Worm (Caenorhabditis elegans) whole organism, L1 larva: ENCODE data around the gene acs-14.

Experiments used
- C16A3.4 ChIP-seq: fragments of 150-350 bp; optimal IDR thresholded peaks from 2 replicates; lab custom pipeline; 2014; ENCODE audit warnings: missing biosample characterization, missing genetic modification characterization
- C34B4.2 ChIP-seq: sonication (generic microtip); optimal IDR thresholded peaks from 2 replicates; lab custom pipeline; 2017; ENCODE audit warnings: mild to moderate bottlenecking, missing genetic modification characterization, missing compliant biosample characterization
- Y116A8C.19 ChIP-seq: sonication (generic microtip); optimal IDR thresholded peaks from 2 replicates; lab custom pipeline; 2016; ENCODE audit warnings: missing compliant biosample characterization, missing genetic modification characterization, borderline replicate concordance
- aly-2 ChIP-seq: fragments of 150-350 bp; optimal IDR thresholded peaks from 2 replicates; lab custom pipeline; 2014; ENCODE audit warnings: missing biosample characterization, missing genetic modification characterization
- ama-1 ChIP-seq: fragments of 150-350 bp; optimal IDR thresholded peaks from 2 replicates; lab custom pipeline; 2014
- ceh-63 ChIP-seq: fragments of 200-800 bp; sonication (Bioruptor generic); optimal IDR thresholded peaks from 2 replicates; lab custom pipeline; 2018; ENCODE audit warnings: mild to moderate bottlenecking, missing genetic modification characterization, missing compliant biosample characterization
- ceh-8 ChIP-seq: fragments of 200-800 bp; sonication (Bioruptor generic); optimal IDR thresholded peaks from 2 replicates; lab custom pipeline; 2018; ENCODE audit warnings: mild to moderate bottlenecking, missing genetic modification characterization, moderate library complexity, missing compliant biosample characterization
- ceh-82 ChIP-seq, 3 experiments: fragments of 150-350 bp in 1 of 3; sonication (generic microtip) in 2 of 3; optimal IDR thresholded peaks; 2 replicates each; lab custom pipeline; 2014 to 2017; ENCODE audit warnings: missing biosample characterization in 3 of 3, missing genetic modification characterization in 3 of 3
- ceh-88 ChIP-seq: fragments of 200-800 bp; sonication (Bioruptor generic); IDR thresholded peaks from 2 replicates; pipeline ENCODE4 v1.3.6; 2022; ENCODE audit warnings: missing genetic modification characterization, missing compliant biosample characterization
- ces-1 ChIP-seq: fragments of 150-350 bp; optimal IDR thresholded peaks from 2 replicates; lab custom pipeline; 2014; ENCODE audit warnings: missing biosample characterization, missing genetic modification reagents, missing genetic modification characterization
- dsc-1 ChIP-seq: sonication (generic microtip); optimal IDR thresholded peaks from 2 replicates; lab custom pipeline; 2016; ENCODE audit warnings: mild to moderate bottlenecking, missing genetic modification characterization, missing compliant biosample characterization
- efl-3 ChIP-seq: fragments of 200-800 bp; sonication (Bioruptor generic); optimal IDR thresholded peaks from 2 replicates; lab custom pipeline; 2018; ENCODE audit warnings: mild to moderate bottlenecking, missing genetic modification characterization, missing compliant biosample characterization
- egl-13 ChIP-seq: sonication (generic microtip); optimal IDR thresholded peaks from 2 replicates; lab custom pipeline; 2016; ENCODE audit warnings: missing genotype, missing genetic modification reagents, missing genetic modification characterization, missing compliant biosample characterization
- egl-27 ChIP-seq, 2 experiments: fragments of 150-350 bp in 1 of 2; sonication (generic microtip); optimal IDR thresholded peaks; 3 replicates each; lab custom pipeline; 2017 to 2018; ENCODE audit warnings: missing biosample characterization in 2 of 2, missing genetic modification characterization in 2 of 2, missing genetic modification reagents in 2 of 2
- fkh-10 ChIP-seq: sonication (generic microtip); optimal IDR thresholded peaks from 2 replicates; lab custom pipeline; 2017; ENCODE audit warnings: missing biosample characterization, missing genetic modification reagents, missing genetic modification characterization
- fos-1 ChIP-seq: fragments of 150-350 bp; optimal IDR thresholded peaks from 2 replicates; lab custom pipeline; 2014; ENCODE audit warnings: missing biosample characterization, missing genetic modification characterization
- hlh-17 ChIP-seq: fragments of 200-800 bp; sonication (Bioruptor generic); optimal IDR thresholded peaks from 2 replicates; lab custom pipeline; 2018; ENCODE audit warnings: missing genetic modification characterization, mild to moderate bottlenecking, missing compliant biosample characterization, moderate library complexity, borderline replicate concordance
- hpl-2 ChIP-seq: fragments of 150-350 bp; optimal IDR thresholded peaks from 2 replicates; lab custom pipeline; 2014; ENCODE audit warnings: missing biosample characterization, missing genetic modification reagents, missing genetic modification characterization
- irx-1 ChIP-seq: sonication (generic microtip); optimal IDR thresholded peaks from 2 replicates; lab custom pipeline; 2016; ENCODE audit warnings: missing genetic modification characterization, missing compliant biosample characterization
- jun-1 ChIP-seq: fragments of 150-350 bp; optimal IDR thresholded peaks from 2 replicates; lab custom pipeline; 2014; ENCODE audit warnings: missing biosample characterization, missing genetic modification reagents, missing genetic modification characterization
- lin-13 ChIP-seq: fragments of 150-350 bp; optimal IDR thresholded peaks from 2 replicates; lab custom pipeline; 2014; ENCODE audit warnings: missing biosample characterization, missing genetic modification reagents, missing genetic modification characterization
- lin-15B ChIP-seq: fragments of 150-350 bp; sonication (generic microtip); optimal IDR thresholded peaks from 3 replicates; lab custom pipeline; 2014; ENCODE audit warnings: missing biosample characterization, missing genetic modification characterization
- lin-35 ChIP-seq, 2 experiments: fragments of 150-350 bp; optimal IDR thresholded peaks; 2 replicates each; lab custom pipeline; 2014; ENCODE audit warnings: missing biosample characterization in 2 of 2, missing genetic modification characterization in 2 of 2, missing genetic modification reagents in 2 of 2
- lin-39 ChIP-seq: fragments of 150-350 bp; optimal IDR thresholded peaks from 2 replicates; lab custom pipeline; 2014; ENCODE audit warnings: missing biosample characterization, missing genetic modification reagents, missing genetic modification characterization
- mdl-1 ChIP-seq, 2 experiments: fragments of 150-350 bp; optimal IDR thresholded peaks; 2 replicates each; lab custom pipeline; 2014 to 2017; ENCODE audit warnings: missing biosample characterization in 2 of 2, missing genetic modification characterization in 2 of 2, inconsistent platforms in 1 of 2
- mep-1 ChIP-seq: fragments of 150-350 bp; optimal IDR thresholded peaks from 2 replicates; lab custom pipeline; 2014; ENCODE audit warnings: missing biosample characterization, missing genetic modification characterization
- nhr-11 ChIP-seq: fragments of 150-350 bp; optimal IDR thresholded peaks from 2 replicates; lab custom pipeline; 2014; ENCODE audit warnings: missing biosample characterization, missing genetic modification characterization
- nhr-12 ChIP-seq: sonication (generic microtip); optimal IDR thresholded peaks from 2 replicates; lab custom pipeline; 2017; ENCODE audit warnings: missing biosample characterization, missing genetic modification characterization
- nhr-237 ChIP-seq: fragments of 150-350 bp; optimal IDR thresholded peaks from 2 replicates; lab custom pipeline; 2014; ENCODE audit warnings: missing biosample characterization, missing genetic modification characterization
- nhr-28 ChIP-seq: fragments of 150-350 bp; optimal IDR thresholded peaks from 2 replicates; lab custom pipeline; 2014; ENCODE audit warnings: missing biosample characterization, missing genetic modification characterization
- nhr-71 ChIP-seq: sonication (generic microtip); optimal IDR thresholded peaks from 2 replicates; lab custom pipeline; 2016; ENCODE audit warnings: mild to moderate bottlenecking, missing genetic modification characterization, moderate library complexity, missing compliant biosample characterization
- nhr-76 ChIP-seq: sonication (generic microtip); optimal IDR thresholded peaks from 2 replicates; lab custom pipeline; 2017; ENCODE audit warnings: missing biosample characterization, missing genetic modification characterization
- nhr-77 ChIP-seq: fragments of 150-350 bp; optimal IDR thresholded peaks from 2 replicates; lab custom pipeline; 2014; ENCODE audit warnings: missing biosample characterization, missing genetic modification characterization
- nhr-90 ChIP-seq: sonication (generic microtip); optimal IDR thresholded peaks from 2 replicates; lab custom pipeline; 2016; ENCODE audit warnings: mild to moderate bottlenecking, missing genetic modification characterization, missing compliant biosample characterization; ENCODE audit not compliant: poor library complexity
- pax-3 ChIP-seq: fragments of 200-800 bp; sonication (Bioruptor generic); optimal IDR thresholded peaks from 2 replicates; lab custom pipeline; 2018; ENCODE audit warnings: mild to moderate bottlenecking, missing genetic modification characterization, moderate library complexity, missing compliant biosample characterization
- pqm-1 ChIP-seq: sonication (generic microtip); optimal IDR thresholded peaks from 3 replicates; lab custom pipeline; 2017; ENCODE audit warnings: missing biosample characterization, missing genetic modification characterization
- rnt-1 ChIP-seq: sonication (generic microtip); optimal IDR thresholded peaks from 2 replicates; lab custom pipeline; 2016; ENCODE audit warnings: mild to moderate bottlenecking, missing genetic modification characterization, moderate library complexity, missing compliant biosample characterization
- skn-1 ChIP-seq: fragments of 150-350 bp; optimal IDR thresholded peaks from 2 replicates; lab custom pipeline; 2014; ENCODE audit warnings: missing biosample characterization, missing genetic modification characterization
- snu-23 ChIP-seq: sonication (generic microtip); optimal IDR thresholded peaks from 2 replicates; lab custom pipeline; 2016; ENCODE audit warnings: missing genetic modification characterization, missing compliant biosample characterization
- sptf-1 ChIP-seq: fragments of 150-350 bp; optimal IDR thresholded peaks from 2 replicates; lab custom pipeline; 2014; ENCODE audit warnings: missing biosample characterization, missing genetic modification characterization
- sup-37 ChIP-seq: fragments of 200-800 bp; sonication (Bioruptor generic); optimal IDR thresholded peaks from 2 replicates; lab custom pipeline; 2018; ENCODE audit warnings: mild to moderate bottlenecking, missing genetic modification characterization, missing compliant biosample characterization
- unc-62 ChIP-seq: fragments of 150-350 bp; optimal IDR thresholded peaks from 2 replicates; lab custom pipeline; 2014; ENCODE audit warnings: missing biosample characterization, missing genetic modification reagents, missing genetic modification characterization
- unc-86 ChIP-seq: sonication (generic microtip); optimal IDR thresholded peaks from 2 replicates; lab custom pipeline; 2016; ENCODE audit warnings: missing genetic modification characterization, missing compliant biosample characterization
- unc-98 ChIP-seq: fragments of 200-800 bp; sonication (Bioruptor generic); IDR thresholded peaks from 2 replicates; pipeline ENCODE4 v1.3.6; 2022; ENCODE audit warnings: missing genetic modification characterization, missing compliant biosample characterization
- xbp-1 ChIP-seq: sonication (generic microtip); optimal IDR thresholded peaks from 2 replicates; lab custom pipeline; 2016; ENCODE audit warnings: missing genetic modification characterization, missing compliant biosample characterization
- zip-4 ChIP-seq: fragments of 200-800 bp; sonication (Bioruptor generic); optimal IDR thresholded peaks from 2 replicates; lab custom pipeline; 2018; ENCODE audit warnings: mild to moderate bottlenecking, missing genetic modification characterization, moderate library complexity, missing compliant biosample characterization
- ztf-11 ChIP-seq, 2 experiments: sonication (generic microtip); optimal IDR thresholded peaks; 2 replicates each; lab custom pipeline; 2016 to 2017; ENCODE audit warnings: missing genetic modification characterization in 2 of 2, missing biosample characterization in 1 of 2, missing compliant biosample characterization in 1 of 2
- ztf-4 ChIP-seq: fragments of 150-350 bp; optimal IDR thresholded peaks from 2 replicates; lab custom pipeline; 2014; ENCODE audit warnings: missing biosample characterization, missing genetic modification characterization

The acs-14 gene

ce11 chrV:9539638-9540037, 31.7 kb downstream of the acs-14 start, which contains the start of gene C50F4.12:
TSS of gene C50F4.12 (minus strand) at chrV:9539738.
- TF ChIP-seq lin-35 (GFP tag; optimal IDR thresholded peaks at IDR 0.05; lab: Kevin White, UChicago) (no peak), lin-39 (tag; lab: Kevin White, UChicago) (no peak), fos-1 (no peak), unc-86 (tag; lab: Kevin White, UChicago) (no peak), Y116A8C.19 (tag; lab: Kevin White, UChicago) (no peak), unc-62 (GFP tag; lab: Kevin White, UChicago) (no peak), ztf-11 (tag; optimal IDR thresholded peaks at IDR 0.05; lab: Kevin White, UChicago) (no peak), pqm-1 (tag; lab: Kevin White, UChicago) (no peak)

ce11 chrV:9541506-9541905, 33.6 kb downstream of the acs-14 start, which contains the start of gene C50F4.16:
TSS of gene C50F4.16 (minus strand) at chrV:9541606.
- TF ChIP-seq sup-37 (GFP tag; lab: Kevin White, UChicago) (no peak), nhr-12 (no peak), fos-1 (no peak), nhr-11 (tag; lab: Kevin White, UChicago) (no peak), unc-98 (GFP tag; lab: Robert Waterston, UW) (no peak), ceh-63 (GFP tag; lab: Kevin White, UChicago) (no peak), egl-27 (tag; optimal IDR thresholded peaks at IDR 0.05; lab: Kevin White, UChicago) (no peak), irx-1 (tag; lab: Kevin White, UChicago) (no peak), mdl-1 (tag; optimal IDR thresholded peaks at IDR 0.05; lab: Kevin White, UChicago) (no peak), xbp-1 (tag; lab: Kevin White, UChicago) (no peak), hpl-2 (no peak), C16A3.4 (no peak), egl-13 (tag; lab: Kevin White, UChicago) (no peak), ces-1 (GFP tag; lab: Kevin White, UChicago) (no peak), sptf-1 (no peak), Y116A8C.19 (tag; lab: Kevin White, UChicago) (no peak)

ce11 chrV:9544176-9544632, 36.3 kb downstream of the acs-14 start, which contains the start of gene mdf-1:
TSS of gene mdf-1 (minus strand) at chrV:9544226.
- TF ChIP-seq nhr-237 (no peak), nhr-90 (peak; percentile 68), lin-35 (GFP tag; optimal IDR thresholded peaks at IDR 0.05; lab: Kevin White, UChicago) (peak; percentile 90 to 96), fkh-10 (GFP tag; lab: Kevin White, UChicago) (no peak), ama-1 (peak; percentile 29), ceh-82 (tag; optimal IDR thresholded peaks at IDR 0.05; lab: Kevin White, UChicago) (peak; percentile 14 to 68 (median 43)), dsc-1 (tag; lab: Kevin White, UChicago) (peak; percentile 49), nhr-71 (tag; lab: Kevin White, UChicago) (peak; percentile 80), efl-3 (GFP tag; lab: Kevin White, UChicago) (no peak), unc-62 (GFP tag; lab: Kevin White, UChicago) (no peak), mep-1 (peak; percentile 26), nhr-77 (tag; lab: Kevin White, UChicago) (no peak), pax-3 (tag; lab: Kevin White, UChicago) (no peak), unc-86 (tag; lab: Kevin White, UChicago) (peak; percentile 32), lin-13 (GFP tag; lab: Kevin White, UChicago) (peak; percentile 62), snu-23 (GFP tag; lab: Kevin White, UChicago) (peak; percentile 79), zip-4 (GFP tag; lab: Kevin White, UChicago) (no peak), hlh-17 (GFP tag; lab: Kevin White, UChicago) (no peak), irx-1 (tag; lab: Kevin White, UChicago) (peak; percentile 40), nhr-76 (tag; lab: Kevin White, UChicago) (no peak), C16A3.4 (peak; percentile 85), ceh-8 (GFP tag; lab: Kevin White, UChicago) (peak; percentile 34), ceh-63 (GFP tag; lab: Kevin White, UChicago) (no peak), jun-1 (tag; lab: Kevin White, UChicago) (no peak), sup-37 (GFP tag; lab: Kevin White, UChicago) (no peak), ztf-4 (peak; percentile 24), aly-2 (no peak), skn-1 (tag; lab: Kevin White, UChicago) (peak; percentile 67), rnt-1 (tag; lab: Kevin White, UChicago) (peak; percentile 61), nhr-28 (tag; lab: Kevin White, UChicago) (no peak), sptf-1 (no peak), lin-15B (tag; lab: Kevin White, UChicago) (peak; percentile 65), ceh-88 (GFP tag; lab: Robert Waterston, UW) (peak; percentile 26; the same call in 1 of the 2 replicates), C34B4.2 (tag; lab: Kevin White, UChicago) (no peak)
